Worm (Caenorhabditis elegans) whole organism, late embryonic: ENCODE data around the gene let-92.
A peak's percentile ranks its signal among the peaks of the same experiment; 100 is the strongest.

Experiments
- ceh-14 ChIP-seq: sonication (generic microtip); optimal IDR thresholded peaks from 2 replicates; lab custom pipeline; 2016; ENCODE audit warnings: missing genotype, missing genetic modification characterization, missing compliant biosample characterization
- ceh-19 ChIP-seq: fragments of 200-800 bp; sonication (Bioruptor generic); optimal IDR thresholded peaks from 2 replicates; lab custom pipeline; 2018; ENCODE audit warnings: mild to moderate bottlenecking, missing genetic modification characterization, missing compliant biosample characterization
- ceh-30 ChIP-seq: fragments of 150-350 bp; optimal IDR thresholded peaks from 2 replicates; lab custom pipeline; 2014; ENCODE audit warnings: missing biosample characterization, missing genetic modification characterization
- elt-2 ChIP-seq: sonication (generic microtip); optimal IDR thresholded peaks from 2 replicates; lab custom pipeline; 2016; ENCODE audit warnings: missing genetic modification reagents, missing genetic modification characterization, missing compliant biosample characterization
- pha-4 ChIP-seq: fragments of 150-350 bp; optimal IDR thresholded peaks from 2 replicates; lab custom pipeline; 2018; ENCODE audit warnings: missing biosample characterization, missing genetic modification reagents, missing genetic modification characterization
- pqm-1 ChIP-seq: sonication (generic microtip); optimal IDR thresholded peaks from 2 replicates; lab custom pipeline; 2016; ENCODE audit warnings: missing genetic modification characterization, missing compliant biosample characterization

DNA sequence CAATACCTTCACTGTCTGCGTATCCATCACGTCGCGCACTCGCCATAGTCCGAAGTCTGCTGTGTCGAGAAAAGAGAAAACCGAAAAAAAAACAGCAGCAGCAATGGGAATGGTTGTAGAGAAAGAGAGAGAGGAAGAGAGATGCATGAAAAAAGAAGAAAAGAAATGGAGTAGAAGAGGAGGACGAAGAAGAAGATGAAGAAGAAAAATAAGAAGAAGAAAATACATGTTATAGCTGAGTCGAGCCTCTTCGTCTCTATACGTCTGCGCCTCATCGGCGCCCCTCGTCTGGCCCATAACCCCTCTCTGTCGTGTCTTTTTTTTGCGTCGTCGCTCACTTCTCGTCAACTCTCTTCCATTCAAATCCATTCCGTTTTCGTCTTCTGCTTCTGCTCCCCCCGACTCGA, 48.5 kb upstream of the let-92 start:
- no peak for TF ChIP-seq pha-4 (tag; lab: Kevin White, UChicago)
- TF ChIP-seq pqm-1 (tag; lab: Kevin White, UChicago): no peak
- TF ChIP-seq ceh-14 (tag; lab: Kevin White, UChicago): peak; percentile 0
- TF ChIP-seq ceh-30 (tag; lab: Kevin White, UChicago): no peak
- TF ChIP-seq ceh-19 (GFP tag; lab: Kevin White, UChicago): no peak
- no peak for TF ChIP-seq elt-2 (tag; lab: Kevin White, UChicago)
